Worm (Caenorhabditis elegans) whole organism, L2 larva: ENCODE measurements around the gene fkb-4.

Experiments
- ZK546.5 ChIP-seq: sonication (generic microtip); optimal IDR thresholded peaks from 2 replicates; lab custom pipeline; 2017; ENCODE audit warnings: missing biosample characterization, missing genetic modification characterization
- alr-1 ChIP-seq: fragments of 150-350 bp; optimal IDR thresholded peaks from 2 replicates; lab custom pipeline; 2014; ENCODE audit warnings: missing biosample characterization, missing genetic modification characterization
- elt-3 ChIP-seq: sonication (generic microtip); optimal IDR thresholded peaks from 2 replicates; lab custom pipeline; 2017; ENCODE audit warnings: missing biosample characterization, missing genetic modification characterization
- gmeb-1 ChIP-seq: fragments of 150-350 bp; optimal IDR thresholded peaks from 2 replicates; lab custom pipeline; 2014; ENCODE audit warnings: missing biosample characterization, missing genetic modification characterization
- nhr-237 ChIP-seq: fragments of 150-350 bp; optimal IDR thresholded peaks from 2 replicates; lab custom pipeline; 2014; ENCODE audit warnings: missing biosample characterization, missing genetic modification characterization
- nhr-77 ChIP-seq: fragments of 150-350 bp; optimal IDR thresholded peaks from 2 replicates; lab custom pipeline; 2014; ENCODE audit warnings: missing biosample characterization, missing genetic modification characterization
- snpc-4 ChIP-seq: fragments of 150-350 bp; optimal IDR thresholded peaks from 2 replicates; lab custom pipeline; 2014; ENCODE audit warnings: missing biosample characterization, missing genetic modification characterization
- unc-62 ChIP-seq: fragments of 150-350 bp; optimal IDR thresholded peaks from 2 replicates; lab custom pipeline; 2014; ENCODE audit warnings: missing biosample characterization, missing genetic modification reagents, missing genetic modification characterization

- TF ChIP-seq gmeb-1 (tag; lab: Kevin White, UChicago) (peak; percentile 8), unc-62 (no peak), alr-1 (tag; lab: Kevin White, UChicago) (no peak), nhr-237 (tag; lab: Kevin White, UChicago) (no peak), nhr-77 (tag; lab: Kevin White, UChicago) (no peak), snpc-4 (tag; lab: Kevin White, UChicago) (no peak), ZK546.5 (tag; lab: Kevin White, UChicago) (no peak), elt-3 (tag; lab: Kevin White, UChicago) (no peak)
Observed at ce11 chrV:12741684-12742083, 45.2 kb downstream of the fkb-4 start, which contains the start of gene hrg-7.
